Worm (Caenorhabditis elegans): ENCODE results near the gene ceh-20.

- no peak for TF ChIP-seq elt-1 (tag; optimal IDR thresholded peaks at IDR 0.05)
- TF ChIP-seq Y55F3AM.14 (GFP tag; optimal IDR thresholded peaks at IDR 0.05), result peak; percentile 20
- TF ChIP-seq mab-5 (tag; optimal IDR thresholded peaks at IDR 0.05), result no peak
- TF ChIP-seq skn-1 (tag; optimal IDR thresholded peaks at IDR 0.05), result no peak
- no peak for TF ChIP-seq unc-39 (tag; optimal IDR thresholded peaks at IDR 0.05)
- TF ChIP-seq aly-2 (tag; optimal IDR thresholded peaks at IDR 0.05), result no peak
- TF ChIP-seq ama-1 (optimal IDR thresholded peaks at IDR 0.05), result no peak
- peak in 1 of 2 experiments; percentile 2 for TF ChIP-seq lsy-2 (tag; optimal IDR thresholded peaks at IDR 0.05)
Measured at ce11 chrIII:6969781-6970342, 9.8 kb upstream of the ceh-20 start.
